Fruit fly (Drosophila melanogaster) whole organism, embryonic: Measurements from ENCODE around the gene nuf.

Experiments used
- CG11247 ChIP-seq: fragments of 200-800 bp; sonication (Bioruptor generic); IDR thresholded peaks from 2 replicates; pipeline ENCODE4 v1.3.6; 2022; ENCODE audit warnings: missing biosample characterization, missing genetic modification characterization
- CG11398 ChIP-seq: fragments of 200-800 bp; sonication (Bioruptor generic); optimal IDR thresholded peaks from 2 replicates; lab custom pipeline; 2016; ENCODE audit warnings: missing biosample characterization, missing genetic modification characterization
- CG12219 ChIP-seq: fragments of 200-800 bp; sonication (Bioruptor generic); optimal IDR thresholded peaks from 3 replicates; lab custom pipeline; 2018; ENCODE audit warnings: missing biosample characterization, mild to moderate bottlenecking, missing genetic modification characterization
- CG12659 ChIP-seq: fragments of 200-800 bp; sonication (Bioruptor generic); optimal IDR thresholded peaks from 3 replicates; lab custom pipeline; 2017; ENCODE audit warnings: mild to moderate bottlenecking, missing biosample characterization, missing genetic modification reagents, missing genetic modification characterization
- CG12769 ChIP-seq: fragments of 200-800 bp; sonication (Bioruptor generic); optimal IDR thresholded peaks from 2 replicates; lab custom pipeline; 2019; ENCODE audit warnings: missing biosample characterization, mild to moderate bottlenecking, missing genetic modification characterization, moderate library complexity
- CG14014 ChIP-seq: fragments of 200-800 bp; sonication (Bioruptor generic); IDR thresholded peaks from 2 replicates; pipeline ENCODE4 v1.3.6; 2022; ENCODE audit warnings: missing biosample characterization, missing genetic modification characterization
- CG15514 ChIP-seq: fragments of 200-800 bp; sonication (Bioruptor generic); optimal IDR thresholded peaks from 3 replicates; lab custom pipeline; 2017; ENCODE audit warnings: missing biosample characterization, missing genetic modification characterization, mild to moderate bottlenecking, moderate library complexity, missing genetic modification reagents
- CG17829 ChIP-seq: fragments of 200-800 bp; optimal IDR thresholded peaks from 2 replicates; lab custom pipeline; 2019; ENCODE audit warnings: missing biosample characterization, mild to moderate bottlenecking, missing genetic modification characterization, moderate library complexity
- CG2116 ChIP-seq: fragments of 200-800 bp; sonication (Bioruptor generic); optimal IDR thresholded peaks from 3 replicates; lab custom pipeline; 2018; ENCODE audit warnings: missing biosample characterization, mild to moderate bottlenecking, missing genetic modification characterization
- CG30403 ChIP-seq: fragments of 200-800 bp; sonication (Bioruptor generic); optimal IDR thresholded peaks from 3 replicates; lab custom pipeline; 2016; ENCODE audit warnings: missing biosample characterization, missing genetic modification characterization
- CG4360 ChIP-seq: fragments of 200-800 bp; sonication (Bioruptor generic); IDR thresholded peaks from 2 replicates; pipeline ENCODE4 v1.3.6; 2022; ENCODE audit warnings: missing biosample characterization, missing genetic modification characterization
- CG4854 ChIP-seq: fragments of 200-800 bp; sonication (Bioruptor generic); optimal IDR thresholded peaks from 2 replicates; lab custom pipeline; 2016; ENCODE audit warnings: missing biosample characterization, missing genetic modification characterization, inconsistent platforms
- CG7372 ChIP-seq: fragments of 200-800 bp; sonication (Bioruptor generic); IDR thresholded peaks from 2 replicates; pipeline ENCODE4 v1.3.6; 2022; ENCODE audit warnings: missing biosample characterization, missing genetic modification characterization
- CG7928 ChIP-seq: fragments of 200-800 bp; sonication (Bioruptor generic); optimal IDR thresholded peaks from 2 replicates; lab custom pipeline; 2017; ENCODE audit warnings: missing biosample characterization, mild to moderate bottlenecking, missing genetic modification characterization
- Drgx ChIP-seq: fragments of 200-800 bp; sonication (Bioruptor generic); IDR thresholded peaks from 2 replicates; pipeline ENCODE4 v1.3.6; 2022; ENCODE audit warnings: missing biosample characterization, missing genetic modification characterization
- Fer2 ChIP-seq: fragments of 200-800 bp; sonication (Bioruptor generic); optimal IDR thresholded peaks from 2 replicates; lab custom pipeline; 2018; ENCODE audit warnings: missing biosample characterization, mild to moderate bottlenecking, missing genetic modification characterization, moderate library complexity
- Hr3 ChIP-seq: fragments of 200-800 bp; sonication (Bioruptor generic); optimal IDR thresholded peaks from 3 replicates; lab custom pipeline; 2016; ENCODE audit warnings: missing biosample characterization, missing genetic modification characterization
- Max ChIP-seq: fragments of 200-800 bp; sonication (Bioruptor generic); optimal IDR thresholded peaks from 2 replicates; lab custom pipeline; 2016; ENCODE audit warnings: missing biosample characterization, mild to moderate bottlenecking, missing genetic modification characterization
- Med ChIP-seq: fragments of 200-800 bp; sonication (Bioruptor generic); peaks from one replicate; lab custom pipeline; 2016; ENCODE audit warnings: missing biosample characterization, missing genetic modification characterization, mild to moderate bottlenecking, inconsistent platforms, moderate library complexity
- Myb ChIP-seq: fragments of 200-800 bp; sonication (Bioruptor generic); optimal IDR thresholded peaks from 2 replicates; lab custom pipeline; 2016; ENCODE audit warnings: missing biosample characterization, missing genetic modification characterization
- NfI ChIP-seq: fragments of 200-800 bp; sonication (Bioruptor generic); optimal IDR thresholded peaks from 3 replicates; lab custom pipeline; 2018; ENCODE audit warnings: missing biosample characterization, mild to moderate bottlenecking, missing genetic modification characterization, moderate library complexity
- Pdp1 ChIP-seq, 2 experiments: fragments of 200-800 bp; sonication (Bioruptor generic); optimal IDR thresholded peaks; 3 replicates each; lab custom pipeline; 2016; ENCODE audit warnings: missing biosample characterization in 2 of 2, missing genetic modification characterization in 2 of 2, mild to moderate bottlenecking in 1 of 2, moderate library complexity in 1 of 2
- Ssrp ChIP-seq: fragments of 200-800 bp; sonication (Bioruptor generic); optimal IDR thresholded peaks from 2 replicates; lab custom pipeline; 2018; ENCODE audit warnings: missing biosample characterization, mild to moderate bottlenecking, missing genetic modification characterization, moderate library complexity
- Xbp1 ChIP-seq: fragments of 200-800 bp; sonication (Bioruptor generic); optimal IDR thresholded peaks from 3 replicates; lab custom pipeline; 2016; ENCODE audit warnings: missing biosample characterization, mild to moderate bottlenecking, missing genetic modification characterization
- Xrp1 ChIP-seq: fragments of 200-800 bp; sonication (Bioruptor generic); IDR thresholded peaks from 2 replicates; pipeline ENCODE4 v1.3.6; 2022; ENCODE audit warnings: missing biosample characterization, missing genetic modification characterization
- esg ChIP-seq: fragments of 200-800 bp; sonication (Bioruptor generic); conservative IDR thresholded peaks from 2 replicates; pipeline ENCODE4 v1.3.6; 2022; ENCODE audit warnings: missing biosample characterization, missing genetic modification characterization
- eve ChIP-seq, 2 experiments: fragments of >200 bp; optimal IDR thresholded peaks; 2 replicates each; lab custom pipeline; 2017; ENCODE audit warnings: missing biosample characterization in 2 of 2, missing genetic modification characterization in 2 of 2
- eyg ChIP-seq: fragments of 200-800 bp; sonication (Bioruptor generic); optimal IDR thresholded peaks from 3 replicates; lab custom pipeline; 2016; ENCODE audit warnings: missing biosample characterization, missing genetic modification characterization
- grau ChIP-seq: fragments of 200-800 bp; optimal IDR thresholded peaks from 3 replicates; lab custom pipeline; 2019; ENCODE audit warnings: missing biosample characterization, mild to moderate bottlenecking, missing genetic modification characterization, moderate library complexity
- grn ChIP-seq: fragments of 200-800 bp; sonication (Bioruptor generic); optimal IDR thresholded peaks from 3 replicates; lab custom pipeline; 2017; ENCODE audit warnings: missing biosample characterization, missing genetic modification characterization
- hth ChIP-seq: fragments of >200 bp; optimal IDR thresholded peaks from 2 replicates; lab custom pipeline; 2017; ENCODE audit warnings: inconsistent platforms
- inv ChIP-seq: fragments of 200-800 bp; sonication (Bioruptor generic); IDR thresholded peaks from 2 replicates; pipeline ENCODE4 v1.3.6; 2022; ENCODE audit warnings: missing biosample characterization, missing genetic modification characterization; ENCODE audit not compliant: partially characterized antibody
- lbe ChIP-seq: fragments of 200-800 bp; sonication (Bioruptor generic); optimal IDR thresholded peaks from 2 replicates; lab custom pipeline; 2016; ENCODE audit warnings: missing biosample characterization, mild to moderate bottlenecking, missing genetic modification characterization
- repo ChIP-seq: fragments of 200-800 bp; sonication (Bioruptor generic); optimal IDR thresholded peaks from 2 replicates; lab custom pipeline; 2016; ENCODE audit warnings: missing biosample characterization, missing genetic modification characterization
- rib ChIP-seq: fragments of 200-800 bp; sonication (Bioruptor generic); IDR thresholded peaks from 2 replicates; pipeline ENCODE4 v1.3.6; 2022; ENCODE audit warnings: missing biosample characterization, missing genetic modification characterization
- row ChIP-seq: fragments of 200-800 bp; sonication (Bioruptor generic); IDR thresholded peaks from 3 replicates; pipeline ENCODE4 v1.3.6; 2022; ENCODE audit warnings: missing biosample characterization, missing genetic modification characterization
- sr ChIP-seq: fragments of 200-800 bp; sonication (Bioruptor generic); IDR thresholded peaks from 3 replicates; pipeline ENCODE4 v1.3.6; 2022; ENCODE audit warnings: missing biosample characterization, missing genetic modification characterization
- ttk ChIP-seq: fragments of 200-800 bp; sonication (Bioruptor generic); IDR thresholded peaks from 2 replicates; pipeline ENCODE4 v2.1.2; 2022; ENCODE audit warnings: missing biosample characterization, missing genetic modification characterization
- tx ChIP-seq: fragments of 200-800 bp; sonication (Bioruptor generic); optimal IDR thresholded peaks from 2 replicates; lab custom pipeline; 2016; ENCODE audit warnings: missing biosample characterization, missing genetic modification characterization
- vfl ChIP-seq: fragments of 200-800 bp; sonication (Bioruptor generic); optimal IDR thresholded peaks from 2 replicates; lab custom pipeline; 2016; ENCODE audit warnings: missing biosample characterization, missing genetic modification characterization
- zen2 ChIP-seq: fragments of 200-800 bp; sonication (Bioruptor generic); IDR thresholded peaks from 3 replicates; pipeline ENCODE4 v1.3.6; 2022; ENCODE audit warnings: missing biosample characterization, missing genetic modification characterization; ENCODE audit not compliant: partially characterized antibody

Gene nuf

dm6 chr3L:14229069-14229468 lies 38.4 kb downstream of the nuf start:
- TF ChIP-seq tx (GFP tag; lab: Kevin White, UChicago) (no peak), CG7928 (GFP tag; lab: Kevin White, UChicago) (no peak), CG2116 (GFP tag; lab: Kevin White, UChicago) (no peak), NfI (GFP tag; lab: Kevin White, UChicago) (no peak), Xbp1 (no peak), CG30403 (no peak)
- TF ChIP-seq, all 482 proteins: peak for 0

dm6 chr3L:14229481-14229880 lies 38.8 kb downstream of the nuf start:
- peak in 1 of 2 experiments; percentile 33 for TF ChIP-seq eve (GFP tag; optimal IDR thresholded peaks at IDR 0.05; lab: Kevin White, UChicago)
- TF ChIP-seq zen2, result no peak
- peak; percentile 16; the same call in 1 of the 3 replicates for TF ChIP-seq row (GFP tag; lab: Robert Waterston, UW)
- no peak for TF ChIP-seq repo (GFP tag; lab: Kevin White, UChicago)
- peak; percentile 4 for TF ChIP-seq CG12769 (tag; lab: Kevin White, UChicago)
- no peak for TF ChIP-seq CG4854 (GFP tag; lab: Kevin White, UChicago)
- TF ChIP-seq vfl, result no peak
- TF ChIP-seq CG11247, result no peak
- TF ChIP-seq Drgx (GFP tag; lab: Robert Waterston, UW), result peak; percentile 64
- TF ChIP-seq Max (GFP tag; lab: Kevin White, UChicago), result no peak
- TF ChIP-seq hth (lab: Kevin White, UChicago), result no peak
- TF ChIP-seq rib (GFP tag; lab: Robert Waterston, UW), result 0 out of 2 replicates have a peak, but pooled peaks have one; percentile 23
- no peak for TF ChIP-seq CG17829 (tag; lab: Kevin White, UChicago)
- peak; percentile 65 for TF ChIP-seq CG7372 (GFP tag; lab: Robert Waterston, UW)
- TF ChIP-seq Med (GFP tag; lab: Kevin White, UChicago), result peak; percentile 63
- TF ChIP-seq Myb (GFP tag; lab: Kevin White, UChicago), result no peak
- TF ChIP-seq grau (tag; lab: Kevin White, UChicago), result no peak
- no peak for TF ChIP-seq CG4360 (GFP tag; lab: Robert Waterston, UW)
- TF ChIP-seq CG15514 (GFP tag; lab: Kevin White, UChicago), result no peak
- TF ChIP-seq CG12219 (GFP tag; lab: Kevin White, UChicago), result no peak
- no peak for TF ChIP-seq CG14014

dm6 chr3L:14233169-14233568 lies 42.5 kb downstream of the nuf start, which contains the start of gene CG7924:
Gene CG7924 (plus strand): TSS chr3L:14233469.
- TF ChIP-seq grn, result no peak
- TF ChIP-seq CG12659 (GFP tag; lab: Kevin White, UChicago), result no peak
- TF ChIP-seq Ssrp, result no peak
- TF ChIP-seq inv (GFP tag; lab: Robert Waterston, UW), result no peak
- TF ChIP-seq Xrp1 (GFP tag; lab: Robert Waterston, UW), result no peak
- no peak for TF ChIP-seq lbe (GFP tag; lab: Kevin White, UChicago)
- TF ChIP-seq ttk (GFP tag; lab: Robert Waterston, UW), result no peak
- TF ChIP-seq CG11398 (GFP tag; lab: Kevin White, UChicago), result no peak
- no peak for TF ChIP-seq sr
- TF ChIP-seq Hr3 (GFP tag; lab: Kevin White, UChicago), result no peak
- peak in 1 of 2 experiments; percentile 62 for TF ChIP-seq Pdp1 (GFP tag; optimal IDR thresholded peaks at IDR 0.05; lab: Kevin White, UChicago)
- TF ChIP-seq Fer2 (tag; lab: Kevin White, UChicago), result no peak
- TF ChIP-seq esg (GFP tag; lab: Robert Waterston, UW), result no peak
- TF ChIP-seq eyg (GFP tag; lab: Kevin White, UChicago), result no peak
- TF ChIP-seq Med (GFP tag; lab: Kevin White, UChicago), result peak; percentile 38
- TF ChIP-seq, all 482 proteins: peak for 2
